Worm (Caenorhabditis elegans): Measurements from ENCODE around the gene lfi-1.
A peak's percentile ranks its signal among the peaks of the same experiment; 100 is the strongest.

lfi-1 gene

ce11 chrX:4978103-4978502, 1.5 kb downstream of the lfi-1 start:
- no peak for TF ChIP-seq ceh-32 (tag; optimal IDR thresholded peaks at IDR 0.05; ENCODE audit: poor library complexity)
- no peak for TF ChIP-seq ama-1 (optimal IDR thresholded peaks at IDR 0.05)
- peak in 1 of 2 experiments; percentile 64 for TF ChIP-seq unc-62 (GFP tag; optimal IDR thresholded peaks at IDR 0.05 in 1 of 2)
- no peak for TF ChIP-seq unc-62 (tag; optimal IDR thresholded peaks at IDR 0.05)

- TF ChIP-seq lin-15B (tag; optimal IDR thresholded peaks at IDR 0.05) (no peak), daf-16 (GFP tag; optimal IDR thresholded peaks at IDR 0.05) (no peak), daf-16 (tag; optimal IDR thresholded peaks at IDR 0.05) (peak; percentile 73), pqm-1 (tag; optimal IDR thresholded peaks at IDR 0.05) (peak; percentile 43), dmd-6 (GFP tag; IDR thresholded peaks at IDR 0.05) (peak; percentile 30; the same call in 1 of the 2 replicates), mes-2 (tag; optimal IDR thresholded peaks at IDR 0.05; ENCODE audit: poor library complexity, severe bottlenecking) (no peak), F26F4.8 (GFP tag; conservative IDR thresholded peaks at IDR 0.05) (no peak)
These were observed 2.4 kb downstream of the lfi-1 start for ce11 chrX:4979060-4979459.

DNA sequence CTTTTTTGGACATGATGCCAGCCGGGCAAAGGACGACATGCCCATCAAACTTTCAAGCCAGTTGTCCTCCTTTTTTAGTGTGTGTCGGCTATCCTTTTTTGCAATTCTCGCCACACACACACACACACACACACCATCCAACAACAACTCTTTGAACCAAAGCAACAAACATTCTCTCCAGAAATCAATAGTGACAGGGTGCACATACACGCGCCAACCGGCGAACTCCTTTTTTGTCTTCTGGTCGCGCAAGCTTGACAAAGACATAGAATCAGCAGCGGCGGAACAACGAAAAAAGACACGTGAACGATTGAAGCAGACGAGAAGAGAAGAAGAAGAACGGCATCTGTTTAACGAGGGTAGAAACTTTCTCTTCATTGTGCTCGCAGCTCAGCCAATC, 4.4 kb downstream of the lfi-1 start:
- TF ChIP-seq mdl-1 (tag; optimal IDR thresholded peaks at IDR 0.05): peak in 1 of 2 experiments; percentile 37
- no peak for TF ChIP-seq ceh-62 (tag; optimal IDR thresholded peaks at IDR 0.05)
- TF ChIP-seq mes-2 (tag; optimal IDR thresholded peaks at IDR 0.05; ENCODE audit: poor library complexity, severe bottlenecking): no peak
- TF ChIP-seq mep-1 (tag; optimal IDR thresholded peaks at IDR 0.05): peak; percentile 35
- no peak for TF ChIP-seq F49E8.2 (tag; optimal IDR thresholded peaks at IDR 0.05; ENCODE audit: borderline replicate concordance)
- no peak for TF ChIP-seq lin-1 (GFP tag; IDR thresholded peaks at IDR 0.05)
- peak; percentile 37 for TF ChIP-seq hlh-30 (tag; optimal IDR thresholded peaks at IDR 0.05; ENCODE audit: insufficient read depth)
- TF ChIP-seq arid-1 (GFP tag; conservative IDR thresholded peaks at IDR 0.05): no peak
- TF ChIP-seq ZK546.5 (tag; optimal IDR thresholded peaks at IDR 0.05): no peak
- TF ChIP-seq egl-27 (tag; optimal IDR thresholded peaks at IDR 0.05): no peak
- TF ChIP-seq nhr-76 (tag; optimal IDR thresholded peaks at IDR 0.05): no peak
- TF ChIP-seq nhr-42 (GFP tag; IDR thresholded peaks at IDR 0.05): no peak
- no peak for TF ChIP-seq nhr-237 (tag; optimal IDR thresholded peaks at IDR 0.05)
- TF ChIP-seq F37D6.2 (tag; optimal IDR thresholded peaks at IDR 0.05): no peak
- no peak for TF ChIP-seq pqm-1 (tag; optimal IDR thresholded peaks at IDR 0.05)
- TF ChIP-seq gei-8 (GFP tag; optimal IDR thresholded peaks at IDR 0.05): no peak
- no peak for TF ChIP-seq zip-11 (GFP tag; IDR thresholded peaks at IDR 0.05)
- TF ChIP-seq ceh-32 (tag; optimal IDR thresholded peaks at IDR 0.05; ENCODE audit: poor library complexity): no peak
- no peak for TF ChIP-seq daf-19 (GFP tag; conservative IDR thresholded peaks at IDR 0.05)
- TF ChIP-seq mxl-3 (GFP tag; optimal IDR thresholded peaks at IDR 0.05): peak; percentile 8
- no peak for TF ChIP-seq lin-38 (GFP tag; IDR thresholded peaks at IDR 0.05)
- TF ChIP-seq duxl-1 (tag; optimal IDR thresholded peaks at IDR 0.05; ENCODE audit: poor library complexity): no peak
- no peak for TF ChIP-seq php-3 (GFP tag; IDR thresholded peaks at IDR 0.05)
- TF ChIP-seq nhr-6 (tag; optimal IDR thresholded peaks at IDR 0.05): no peak
- no peak for TF ChIP-seq ceh-28 (tag; optimal IDR thresholded peaks at IDR 0.05)
- no peak for TF ChIP-seq lin-15B (tag; optimal IDR thresholded peaks at IDR 0.05)
- no peak for TF ChIP-seq madf-5 (GFP tag; IDR thresholded peaks at IDR 0.05)
- no peak for TF ChIP-seq mdt-29 (GFP tag; IDR thresholded peaks at IDR 0.05)
- TF ChIP-seq daf-16 (GFP tag; optimal IDR thresholded peaks at IDR 0.05): no peak
- no peak for TF ChIP-seq daf-16 (tag; optimal IDR thresholded peaks at IDR 0.05)
- TF ChIP-seq hif-1 (tag; optimal IDR thresholded peaks at IDR 0.05): no peak
- TF ChIP-seq nhr-25 (tag; optimal IDR thresholded peaks at IDR 0.05; ENCODE audit: borderline replicate concordance, insufficient read depth): no peak
- TF ChIP-seq fos-1 (tag; optimal IDR thresholded peaks at IDR 0.05): no peak
- TF ChIP-seq zfp-2 (tag; optimal IDR thresholded peaks at IDR 0.05): no peak
- no peak for TF ChIP-seq D1046.2 (GFP tag; IDR thresholded peaks at IDR 0.05)
- peak; percentile 26; the same call in 1 of the 2 replicates for TF ChIP-seq ceh-20 (GFP tag; IDR thresholded peaks at IDR 0.05)
- TF ChIP-seq vab-7 (GFP tag; IDR thresholded peaks at IDR 0.05): no peak
- no peak for TF ChIP-seq daf-12 (tag; optimal IDR thresholded peaks at IDR 0.05)
- TF ChIP-seq egl-43 (GFP tag; IDR thresholded peaks at IDR 0.05): no peak
- no peak for TF ChIP-seq lin-39 (tag; optimal IDR thresholded peaks at IDR 0.05)
- no peak for TF ChIP-seq tag-97 (GFP tag; IDR thresholded peaks at IDR 0.05)
- no peak for TF ChIP-seq nhr-48 (tag; optimal IDR thresholded peaks at IDR 0.05)

Measured in whole organism, L4 larva.